In genomic region chr3R:14756040-14756439, dm6 we compare ENCODE assay signal across 4 fruit fly cellular contexts.
TF ChIP-seq lines count a peak whose summit lies in the region.

No protein-coding gene starts in this region.

- TF ChIP-seq CTCF in whole organism, embryonic (GFP tag; optimal IDR thresholded peaks at IDR 0.05; lab: Kevin White, UChicago): no peak

TF ChIP-seq in whole organism, adult, 20 proteins besides CTCF, POLR2A, EP300 and RAD21:
- peak; percentile 40 for TF ChIP-seq cic (GFP tag; optimal IDR thresholded peaks at IDR 0.05; lab: Kevin White, UChicago)
- no peak for TF ChIP-seq bab1 (GFP tag; optimal IDR thresholded peaks at IDR 0.05; lab: Kevin White, UChicago)
- no peak for TF ChIP-seq pad (GFP tag; optimal IDR thresholded peaks at IDR 0.05; lab: Kevin White, UChicago)
- no peak for TF ChIP-seq tj (GFP tag; optimal IDR thresholded peaks at IDR 0.05; lab: Kevin White, UChicago)
- TF ChIP-seq CG14711 (tag; optimal IDR thresholded peaks at IDR 0.05; lab: Kevin White, UChicago): no peak
- no peak for TF ChIP-seq CG11617 (GFP tag; optimal IDR thresholded peaks at IDR 0.05; lab: Kevin White, UChicago)
- TF ChIP-seq CG7045 (GFP tag; optimal IDR thresholded peaks at IDR 0.05; lab: Kevin White, UChicago): no peak

TF ChIP-seq in whole organism, embryonic, 481 proteins besides CTCF, POLR2A, EP300 and RAD21:
- TF ChIP-seq CG2116 (GFP tag; optimal IDR thresholded peaks at IDR 0.05; lab: Kevin White, UChicago): no peak
- no peak for TF ChIP-seq Usf (GFP tag; optimal IDR thresholded peaks at IDR 0.05; lab: Kevin White, UChicago)
- TF ChIP-seq CG4424 (GFP tag; optimal IDR thresholded peaks at IDR 0.05; lab: Kevin White, UChicago): no peak
- peak; percentile 14; the same call in 1 of the 2 replicates for TF ChIP-seq crol (GFP tag; IDR thresholded peaks at IDR 0.05; lab: Robert Waterston, UW)
- no peak for TF ChIP-seq otp (GFP tag; IDR thresholded peaks at IDR 0.05; lab: Robert Waterston, UW)
- TF ChIP-seq gcm (GFP tag; optimal IDR thresholded peaks at IDR 0.05; lab: Kevin White, UChicago): no peak
- no peak for TF ChIP-seq CG17912 (GFP tag; optimal IDR thresholded peaks at IDR 0.05; lab: Kevin White, UChicago)
- TF ChIP-seq ac (GFP tag; optimal IDR thresholded peaks at IDR 0.05; lab: Kevin White, UChicago): no peak
- TF ChIP-seq Oaz (GFP tag; IDR thresholded peaks at IDR 0.05; lab: Robert Waterston, UW): no peak
- peak; percentile 45 for TF ChIP-seq twi (tag; optimal IDR thresholded peaks at IDR 0.05; lab: Kevin White, UChicago)
- no peak for TF ChIP-seq nerfin-1 (tag; optimal IDR thresholded peaks at IDR 0.05; lab: Kevin White, UChicago)
- TF ChIP-seq Gug (GFP tag; IDR thresholded peaks at IDR 0.05; lab: Robert Waterston, UW): no peak
- TF ChIP-seq gt (GFP tag; IDR thresholded peaks at IDR 0.05; lab: Robert Waterston, UW): no peak
- TF ChIP-seq CG18619 (GFP tag; optimal IDR thresholded peaks at IDR 0.05; lab: Kevin White, UChicago): no peak
- TF ChIP-seq jigr1 (GFP tag; IDR thresholded peaks at IDR 0.05; lab: Robert Waterston, UW): no peak
- TF ChIP-seq Atf6 (GFP tag; IDR thresholded peaks at IDR 0.05; lab: Robert Waterston, UW): no peak
- TF ChIP-seq CG9437 (GFP tag; optimal IDR thresholded peaks at IDR 0.05; lab: Kevin White, UChicago): no peak
- TF ChIP-seq Opbp (GFP tag; IDR thresholded peaks at IDR 0.05; lab: Robert Waterston, UW; ENCODE audit: partially characterized antibody): no peak

TF ChIP-seq in whole organism, prepupa, 60 proteins besides CTCF, POLR2A, EP300 and RAD21:
- TF ChIP-seq CG10631 (GFP tag; optimal IDR thresholded peaks at IDR 0.05; lab: Kevin White, UChicago) (no peak), net (GFP tag; optimal IDR thresholded peaks at IDR 0.05; lab: Kevin White, UChicago) (peak; percentile 36), Ets96B (tag; optimal IDR thresholded peaks at IDR 0.05; lab: Kevin White, UChicago) (no peak), svp (GFP tag; lab: Kevin White, UChicago) (peak; percentile 83), CG32006 (GFP tag; optimal IDR thresholded peaks at IDR 0.05; lab: Kevin White, UChicago) (no peak), eg (GFP tag; IDR thresholded peaks at IDR 0.05; lab: Robert Waterston, UW) (peak; percentile 33; the same call in 1 of the 3 replicates), Sox15 (GFP tag; optimal IDR thresholded peaks at IDR 0.05; lab: Kevin White, UChicago) (no peak), CG6163 (GFP tag; IDR thresholded peaks at IDR 0.05; lab: Robert Waterston, UW) (peak; percentile 28; the same call in 1 of the 3 replicates)

TF ChIP-seq in whole organism, pupa, 21 proteins besides CTCF, POLR2A, EP300 and RAD21:
- TF ChIP-seq Pif1A (GFP tag; optimal IDR thresholded peaks at IDR 0.05; lab: Kevin White, UChicago) (no peak), CG32121 (GFP tag; IDR thresholded peaks at IDR 0.05; lab: Robert Waterston, UW) (peak; percentile 69)
